Worm (Caenorhabditis elegans): ENCODE data around the gene unc-43.

The unc-43 gene

ce11 chrIV:10310329-10310728, 39.7 kb downstream of the unc-43 start, which contains the start of gene R09E10.8:
TSS of gene R09E10.8 (minus strand) at chrIV:10310429.
- no peak for TF ChIP-seq fkh-2 (tag; optimal IDR thresholded peaks at IDR 0.05)
- no peak for TF ChIP-seq daf-12 (tag; optimal IDR thresholded peaks at IDR 0.05)
- TF ChIP-seq mdl-1 (tag; optimal IDR thresholded peaks at IDR 0.05) = no peak
- TF ChIP-seq nhr-237 (tag; optimal IDR thresholded peaks at IDR 0.05) = no peak
- no peak for TF ChIP-seq nhr-67 (tag; optimal IDR thresholded peaks at IDR 0.05)
- no peak for TF ChIP-seq fos-1 (tag; optimal IDR thresholded peaks at IDR 0.05)
- TF ChIP-seq unc-62 (GFP tag; optimal IDR thresholded peaks at IDR 0.05) = no peak
- TF ChIP-seq ZK546.5 (tag; optimal IDR thresholded peaks at IDR 0.05) = no peak

ce11 chrIV:10304383-10304782, 45.6 kb downstream of the unc-43 start:
- TF ChIP-seq mdl-1 (tag; optimal IDR thresholded peaks at IDR 0.05) (no peak), mml-1 (tag; optimal IDR thresholded peaks at IDR 0.05) (no peak), unc-39 (tag; optimal IDR thresholded peaks at IDR 0.05) (no peak), pqm-1 (tag; optimal IDR thresholded peaks at IDR 0.05) (no peak), egl-27 (tag; optimal IDR thresholded peaks at IDR 0.05) (no peak), ceh-16 (tag; optimal IDR thresholded peaks at IDR 0.05) (no peak), daf-12 (tag; optimal IDR thresholded peaks at IDR 0.05) (no peak), skn-1 (tag; optimal IDR thresholded peaks at IDR 0.05) (no peak), ztf-11 (tag; optimal IDR thresholded peaks at IDR 0.05) (no peak), nhr-11 (tag; optimal IDR thresholded peaks at IDR 0.05) (no peak), egl-5 (tag; optimal IDR thresholded peaks at IDR 0.05) (no peak), ama-1 (optimal IDR thresholded peaks at IDR 0.05) (no peak), lsy-12 (tag; optimal IDR thresholded peaks at IDR 0.05) (no peak), nfya-1 (tag; optimal IDR thresholded peaks at IDR 0.05; ENCODE audit: insufficient read depth) (no peak), nhr-76 (tag; optimal IDR thresholded peaks at IDR 0.05) (no peak), ZK546.5 (tag; optimal IDR thresholded peaks at IDR 0.05) (no peak)

ce11 chrIV:10302203-10302602, 47.8 kb downstream of the unc-43 start, which contains the start of gene R09E10.5:
TSS of gene R09E10.5 (minus strand) at chrIV:10302303.
- TF ChIP-seq ztf-4 (tag; optimal IDR thresholded peaks at IDR 0.05) (no peak), sea-2 (GFP tag; optimal IDR thresholded peaks at IDR 0.05) (no peak), hmg-11 (tag; optimal IDR thresholded peaks at IDR 0.05) (no peak)

ce11 chrIV:10296036-10296435, 54.0 kb downstream of the unc-43 start:
- TF ChIP-seq zag-1 (tag; optimal IDR thresholded peaks at IDR 0.05) (no peak), nhr-23 (tag; optimal IDR thresholded peaks at IDR 0.05) (no peak), nhr-12 (tag; optimal IDR thresholded peaks at IDR 0.05) (no peak), sea-2 (GFP tag; optimal IDR thresholded peaks at IDR 0.05) (no peak), hmg-11 (tag; optimal IDR thresholded peaks at IDR 0.05) (no peak), lin-15B (tag; optimal IDR thresholded peaks at IDR 0.05) (no peak), nhr-11 (tag; optimal IDR thresholded peaks at IDR 0.05) (no peak), ceh-28 (tag; optimal IDR thresholded peaks at IDR 0.05) (no peak), mdl-1 (tag; optimal IDR thresholded peaks at IDR 0.05) (no peak), pqm-1 (tag; optimal IDR thresholded peaks at IDR 0.05) (no peak), elt-3 (tag; optimal IDR thresholded peaks at IDR 0.05) (no peak)

- TF ChIP-seq hmg-11 (tag; optimal IDR thresholded peaks at IDR 0.05) (no peak), nhr-67 (tag; optimal IDR thresholded peaks at IDR 0.05) (no peak), nhr-23 (tag; optimal IDR thresholded peaks at IDR 0.05) (peak; percentile 2), nhr-25 (tag; optimal IDR thresholded peaks at IDR 0.05) (peak; percentile 79), nhr-43 (tag; optimal IDR thresholded peaks at IDR 0.05; ENCODE audit: poor library complexity, severe bottlenecking) (peak; percentile 71), aly-2 (tag; optimal IDR thresholded peaks at IDR 0.05) (no peak), daf-12 (tag; optimal IDR thresholded peaks at IDR 0.05) (no peak), lsy-12 (tag; optimal IDR thresholded peaks at IDR 0.05) (no peak), nfya-1 (tag; optimal IDR thresholded peaks at IDR 0.05; ENCODE audit: insufficient read depth) (no peak), ama-1 (optimal IDR thresholded peaks at IDR 0.05) (no peak)
Observed at ce11 chrIV:10295084-10295483, 54.9 kb downstream of the unc-43 start, which contains the start of gene R09E10.13. TSS of gene R09E10.13 (minus strand) at chrIV:10295144.

ce11 chrIV:10294030-10294429, 56.0 kb downstream of the unc-43 start, which contains the start of gene R09E10.6:
TSS of gene R09E10.6 (minus strand) at chrIV:10294130.
- no peak for TF ChIP-seq sea-2 (GFP tag; optimal IDR thresholded peaks at IDR 0.05)
- no peak for TF ChIP-seq mdl-1 (tag; optimal IDR thresholded peaks at IDR 0.05)
- no peak for TF ChIP-seq pha-4 (tag; optimal IDR thresholded peaks at IDR 0.05)
